Fruit fly (Drosophila melanogaster): ENCODE measurements around the gene Ubc6.

dm6 chr3R:4975874-4976663 lies 23.6 kb upstream of the Ubc6 start:
- TF ChIP-seq CG8478 (optimal IDR thresholded peaks at IDR 0.05) (no peak), CTCF (optimal IDR thresholded peaks at IDR 0.05) (no peak)
